Fruit fly (Drosophila melanogaster): ENCODE measurements around the gene PolG1.

Gene PolG1

dm6 chr2L:13780109-13780947 is 47.2 kb downstream of the PolG1 start, which contains the start of the genes CG9008 and p38b (continued):
- TF ChIP-seq CG7987 (GFP tag; optimal IDR thresholded peaks at IDR 0.05) (no peak), CG6689 (GFP tag; IDR thresholded peaks at IDR 0.05) (peak; percentile 67; the same call in 1 of the 2 replicates), Atf3 (GFP tag; optimal IDR thresholded peaks at IDR 0.05) (no peak), CG6175 (GFP tag; IDR thresholded peaks at IDR 0.05) (peak; percentile 13; the same call in 1 of the 3 replicates), CG31441 (GFP tag; IDR thresholded peaks at IDR 0.05) (peak; percentile 92), CG18599 (GFP tag; optimal IDR thresholded peaks at IDR 0.05) (peak; percentile 84), CG11696 (GFP tag; IDR thresholded peaks at IDR 0.05) (no peak), CG12071 (GFP tag; optimal IDR thresholded peaks at IDR 0.05) (no peak), CG14014 (GFP tag; IDR thresholded peaks at IDR 0.05) (peak; percentile 30; the same call in 1 of the 2 replicates), CG30403 (GFP tag; optimal IDR thresholded peaks at IDR 0.05) (peak; percentile 91), H2.0 (GFP tag; IDR thresholded peaks at IDR 0.05) (no peak; the same call in 1 of the 2 replicates), Rfx (GFP tag; IDR thresholded peaks at IDR 0.05) (peak; percentile 68), HHEX (GFP tag; optimal IDR thresholded peaks at IDR 0.05) (peak; percentile 80), Nf-YA (GFP tag; IDR thresholded peaks at IDR 0.05) (0 out of 2 replicates have a peak, but pooled peaks have one; percentile 10), Myb (GFP tag; optimal IDR thresholded peaks at IDR 0.05) (no peak), NC2α (GFP tag; optimal IDR thresholded peaks at IDR 0.05) (no peak), Camta (GFP tag; optimal IDR thresholded peaks at IDR 0.05) (no peak), CG2875 (GFP tag; optimal IDR thresholded peaks at IDR 0.05) (peak; percentile 14), CG2889 (GFP tag; IDR thresholded peaks at IDR 0.05) (0 out of 3 replicates have a peak, but pooled peaks have one; percentile 4), CG4854 (GFP tag; optimal IDR thresholded peaks at IDR 0.05) (peak; percentile 35), CG10274 (GFP tag; optimal IDR thresholded peaks at IDR 0.05) (peak; percentile 90), maf-S (GFP tag; optimal IDR thresholded peaks at IDR 0.05) (no peak), CG11723 (GFP tag; optimal IDR thresholded peaks at IDR 0.05) (peak; percentile 78), CG30020 (tag; optimal IDR thresholded peaks at IDR 0.05) (peak; percentile 65), jing (GFP tag; optimal IDR thresholded peaks at IDR 0.05) (no peak), stwl (tag; optimal IDR thresholded peaks at IDR 0.05) (peak; percentile 58), eve (GFP tag; optimal IDR thresholded peaks at IDR 0.05) (no peak), CG12659 (GFP tag; optimal IDR thresholded peaks at IDR 0.05) (peak; percentile 92), Ssrp (tag; optimal IDR thresholded peaks at IDR 0.05) (peak; percentile 87), dati (GFP tag; IDR thresholded peaks at IDR 0.05) (no peak), nau (GFP tag; optimal IDR thresholded peaks at IDR 0.05) (no peak), Dip2 (GFP tag; IDR thresholded peaks at IDR 0.05) (no peak), lola (GFP tag; optimal IDR thresholded peaks at IDR 0.05) (peak in 1 of 3 experiments; percentile 83), fd102C (GFP tag; optimal IDR thresholded peaks at IDR 0.05) (no peak), Hmx (GFP tag; optimal IDR thresholded peaks at IDR 0.05) (no peak), Hr3 (GFP tag; optimal IDR thresholded peaks at IDR 0.05) (peak; percentile 84), CG15073 (GFP tag; optimal IDR thresholded peaks at IDR 0.05) (no peak), CG2678 (tag; optimal IDR thresholded peaks at IDR 0.05) (peak; percentile 95), Eip74EF (GFP tag; optimal IDR thresholded peaks at IDR 0.05) (peak in 1 of 2 experiments; percentile 89), pum (GFP tag; optimal IDR thresholded peaks at IDR 0.05) (peak; percentile 24), sob (GFP tag; IDR thresholded peaks at IDR 0.05) (peak; percentile 61), Mrtf (GFP tag; IDR thresholded peaks at IDR 0.05) (peak; percentile 53; the same call in 1 of the 3 replicates), ftz-f1 (GFP tag; optimal IDR thresholded peaks at IDR 0.05) (no peak), CG4617 (GFP tag; optimal IDR thresholded peaks at IDR 0.05; ENCODE audit: borderline replicate concordance) (peak; percentile 53), br (optimal IDR thresholded peaks at IDR 0.05) (no peak), Blimp-1 (GFP tag; optimal IDR thresholded peaks at IDR 0.05) (no peak), Hr51 (GFP tag; optimal IDR thresholded peaks at IDR 0.05) (peak; percentile 26 to 91), CG10543 (GFP tag; optimal IDR thresholded peaks at IDR 0.05) (peak; percentile 91)

Measured in whole organism, embryonic.